Fruit fly (Drosophila melanogaster) whole organism, pupa: Measurements from ENCODE around the gene Max.

Experiments
- CG10348 ChIP-seq: fragments of 200-800 bp; sonication (Bioruptor generic); IDR thresholded peaks from 2 replicates; pipeline ENCODE4 v1.3.6; 2022; ENCODE audit warnings: missing biosample characterization, missing genetic modification characterization
- CG12605 ChIP-seq: fragments of 200-800 bp; sonication (Bioruptor generic); IDR thresholded peaks from 2 replicates; pipeline ENCODE4 v1.3.6; 2022; ENCODE audit warnings: missing biosample characterization, missing genetic modification characterization
- CG13204 ChIP-seq: fragments of 200-800 bp; sonication (Bioruptor generic); optimal IDR thresholded peaks from 2 replicates; lab custom pipeline; 2018; ENCODE audit warnings: missing biosample characterization, mild to moderate bottlenecking, missing genetic modification characterization, moderate library complexity
- CG14655 ChIP-seq: fragments of 200-800 bp; sonication (Bioruptor generic); optimal IDR thresholded peaks from 3 replicates; lab custom pipeline; 2017; ENCODE audit warnings: mild to moderate bottlenecking, missing biosample characterization, missing genetic modification reagents, missing genetic modification characterization
- CG15710 ChIP-seq: fragments of 200-800 bp; sonication (Bioruptor generic); optimal IDR thresholded peaks from 2 replicates; lab custom pipeline; 2018; ENCODE audit warnings: missing biosample characterization, mild to moderate bottlenecking, missing genetic modification characterization, moderate library complexity
- CG17806 ChIP-seq: fragments of 200-800 bp; sonication (Bioruptor generic); optimal IDR thresholded peaks from 2 replicates; lab custom pipeline; 2018; ENCODE audit warnings: missing biosample characterization, mild to moderate bottlenecking, missing genetic modification characterization, moderate library complexity
- CG32121 ChIP-seq: fragments of 200-800 bp; sonication (Bioruptor generic); IDR thresholded peaks from 2 replicates; pipeline ENCODE4 v1.3.6; 2022; ENCODE audit warnings: missing biosample characterization, missing genetic modification characterization
- CG34367 ChIP-seq: fragments of 200-800 bp; sonication (Bioruptor generic); optimal IDR thresholded peaks from 2 replicates; lab custom pipeline; 2018; ENCODE audit warnings: missing biosample characterization, mild to moderate bottlenecking, missing genetic modification characterization
- CG4496 ChIP-seq: fragments of 200-800 bp; sonication (Bioruptor generic); IDR thresholded peaks from 3 replicates; pipeline ENCODE4 v1.3.6; 2022; ENCODE audit warnings: missing biosample characterization, missing genetic modification characterization
- CG8159 ChIP-seq: fragments of 200-800 bp; sonication (Bioruptor generic); optimal IDR thresholded peaks from 3 replicates; lab custom pipeline; 2018; ENCODE audit warnings: missing biosample characterization, mild to moderate bottlenecking, missing genetic modification characterization, moderate library complexity
- CG8301 ChIP-seq: fragments of 200-800 bp; sonication (Bioruptor generic); optimal IDR thresholded peaks from 2 replicates; lab custom pipeline; 2018; ENCODE audit warnings: missing biosample characterization, mild to moderate bottlenecking, missing genetic modification characterization
- CG9948 ChIP-seq: fragments of 200-800 bp; sonication (Bioruptor generic); optimal IDR thresholded peaks from 2 replicates; lab custom pipeline; 2018; ENCODE audit warnings: missing biosample characterization, mild to moderate bottlenecking, missing genetic modification characterization, moderate library complexity
- D1 ChIP-seq: fragments of 200-800 bp; sonication (Bioruptor generic); optimal IDR thresholded peaks from 2 replicates; lab custom pipeline; 2018; ENCODE audit warnings: missing biosample characterization, mild to moderate bottlenecking, missing genetic modification characterization, moderate library complexity
- EcR ChIP-seq: fragments of 200-800 bp; sonication (Bioruptor generic); optimal IDR thresholded peaks from 3 replicates; lab custom pipeline; 2019; ENCODE audit warnings: missing biosample characterization, missing genetic modification characterization, mild to moderate bottlenecking, moderate library complexity, missing genetic modification reagents
- Ets98B ChIP-seq: fragments of 200-800 bp; sonication (Bioruptor generic); IDR thresholded peaks from 2 replicates; pipeline ENCODE4 v1.3.6; 2022; ENCODE audit warnings: missing biosample characterization, missing genetic modification characterization
- Pif1A ChIP-seq: fragments of 200-800 bp; sonication (Bioruptor generic); optimal IDR thresholded peaks from 3 replicates; lab custom pipeline; 2016; ENCODE audit warnings: missing biosample characterization, missing genetic modification characterization
- Pif1B ChIP-seq: fragments of 200-800 bp; sonication (Bioruptor generic); optimal IDR thresholded peaks from 3 replicates; lab custom pipeline; 2016; ENCODE audit warnings: missing biosample characterization, missing genetic modification characterization
- Snoo ChIP-seq: fragments of 200-800 bp; sonication (Bioruptor generic); optimal IDR thresholded peaks from 3 replicates; lab custom pipeline; 2017; ENCODE audit warnings: missing biosample characterization, mild to moderate bottlenecking, missing genetic modification characterization, inconsistent platforms
- fd96Ca ChIP-seq: fragments of 200-800 bp; sonication (Bioruptor generic); IDR thresholded peaks from 3 replicates; pipeline ENCODE4 v1.3.6; 2022; ENCODE audit warnings: missing biosample characterization, missing genetic modification characterization
- gl ChIP-seq: fragments of 200-800 bp; sonication (Bioruptor generic); optimal IDR thresholded peaks from 2 replicates; lab custom pipeline; 2018; ENCODE audit warnings: missing biosample characterization, mild to moderate bottlenecking, missing genetic modification characterization
- rn ChIP-seq: fragments of 200-800 bp; sonication (Bioruptor generic); IDR thresholded peaks from 2 replicates; pipeline ENCODE4 v1.3.6; 2022; ENCODE audit warnings: missing biosample characterization, missing genetic modification characterization

The Max gene

dm6 chr3L:19264141-19264487, at the start of gene Max:
Gene Max (minus strand): TSS chr3L:19264184.
- TF ChIP-seq CG15710 (tag; lab: Kevin White, UChicago) (peak; percentile 64), CG32121 (GFP tag; lab: Robert Waterston, UW) (peak; percentile 68; the same call in 1 of the 2 replicates), CG13204 (GFP tag; lab: Kevin White, UChicago) (no peak), fd96Ca (GFP tag; lab: Robert Waterston, UW) (peak; percentile 48; the same call in 1 of the 3 replicates), EcR (GFP tag; lab: Kevin White, UChicago) (peak; percentile 24), rn (GFP tag; lab: Robert Waterston, UW) (no peak), Pif1B (peak; percentile 20), Pif1A (GFP tag; lab: Kevin White, UChicago) (peak; percentile 15), CG10348 (GFP tag; lab: Robert Waterston, UW) (no peak), CG14655 (peak; percentile 62), CG17806 (peak; percentile 54), Snoo (tag; lab: Kevin White, UChicago) (peak; percentile 2), CG4496 (GFP tag; lab: Robert Waterston, UW) (peak; percentile 85), D1 (no peak), CG8159 (tag; lab: Kevin White, UChicago) (peak; percentile 69), CG12605 (GFP tag; lab: Robert Waterston, UW) (peak; percentile 38; the same call in 1 of the 2 replicates), CG9948 (tag; lab: Kevin White, UChicago) (peak; percentile 40), CG34367 (tag; lab: Kevin White, UChicago) (peak; percentile 40), CG8301 (tag; lab: Kevin White, UChicago) (peak; percentile 46), Ets98B (GFP tag; lab: Robert Waterston, UW) (peak; percentile 72), gl (tag; lab: Kevin White, UChicago) (peak; percentile 7)

dm6 chr3L:19294613-19295299, 30.8 kb upstream of the Max start:
- TF ChIP-seq Ets98B (GFP tag; lab: Robert Waterston, UW) (peak; percentile 33; the same call in 1 of the 2 replicates), CG15710 (tag; lab: Kevin White, UChicago) (no peak), D1 (peak; percentile 36), rn (GFP tag; lab: Robert Waterston, UW) (no peak), CG32121 (GFP tag; lab: Robert Waterston, UW) (peak; percentile 55), Pif1B (peak; percentile 32), CG8301 (tag; lab: Kevin White, UChicago) (peak; percentile 55)

- no peak for TF ChIP-seq gl (tag; lab: Kevin White, UChicago)
Observed at dm6 chr3L:19294235-19294612, 30.2 kb upstream of the Max start, which contains the start of gene fal. Gene fal (plus strand): TSS chr3L:19294564.

DNA sequence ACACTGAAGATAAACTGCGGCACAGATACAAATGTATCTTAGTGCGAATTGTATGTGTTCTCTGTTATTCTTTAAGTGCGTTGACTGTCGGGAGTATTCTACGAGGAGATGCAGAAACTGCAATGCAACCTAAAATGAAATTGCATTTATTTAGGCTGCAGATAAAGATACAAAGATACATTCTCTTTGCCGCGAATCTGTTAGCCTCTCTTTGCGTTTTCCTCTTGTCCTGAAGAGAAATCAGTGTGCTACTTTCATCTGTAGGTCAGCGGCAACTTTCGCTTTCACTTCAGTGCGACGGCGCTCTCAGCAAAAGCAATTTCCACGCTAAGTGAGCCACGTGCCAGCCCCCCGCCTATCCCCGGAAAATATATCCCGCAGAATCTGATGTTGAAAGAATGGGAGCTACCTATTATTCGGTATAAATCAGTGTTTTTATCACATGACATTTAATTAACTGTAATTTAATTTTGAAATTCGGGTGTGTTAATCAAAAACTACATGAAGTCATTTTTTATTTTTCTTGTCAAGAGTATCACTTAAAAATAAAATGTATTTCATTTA, 29.3 kb upstream of the Max start:
- 0 out of 2 replicates have a peak, but pooled peaks have one; percentile 22 for TF ChIP-seq CG12605 (GFP tag; lab: Robert Waterston, UW)
- no peak for TF ChIP-seq D1
- TF ChIP-seq CG13204 (GFP tag; lab: Kevin White, UChicago) = no peak
- no peak for TF ChIP-seq gl (tag; lab: Kevin White, UChicago)
- peak; percentile 67 for TF ChIP-seq EcR (GFP tag; lab: Kevin White, UChicago)
- no peak for TF ChIP-seq CG15710 (tag; lab: Kevin White, UChicago)
- TF ChIP-seq Ets98B (GFP tag; lab: Robert Waterston, UW) = no peak
- no peak; the same call in 1 of the 2 replicates for TF ChIP-seq CG32121 (GFP tag; lab: Robert Waterston, UW)
- no peak for TF ChIP-seq CG4496 (GFP tag; lab: Robert Waterston, UW)
- peak; percentile 10; the same call in 1 of the 3 replicates for TF ChIP-seq fd96Ca (GFP tag; lab: Robert Waterston, UW)
- no peak for TF ChIP-seq Pif1B

- no peak; the same call in 2 of the 3 replicates for TF ChIP-seq CG4496 (GFP tag; lab: Robert Waterston, UW)
- peak; percentile 67 for TF ChIP-seq Pif1A (GFP tag; lab: Kevin White, UChicago)
- TF ChIP-seq Ets98B (GFP tag; lab: Robert Waterston, UW) = peak; percentile 81
- peak; percentile 71; the same call in 1 of the 2 replicates for TF ChIP-seq CG10348 (GFP tag; lab: Robert Waterston, UW)
- peak; percentile 80 for TF ChIP-seq Snoo (tag; lab: Kevin White, UChicago)
- TF ChIP-seq CG12605 (GFP tag; lab: Robert Waterston, UW) = peak; percentile 79
- TF ChIP-seq fd96Ca (GFP tag; lab: Robert Waterston, UW) = peak; percentile 65; the same call in 1 of the 3 replicates
- TF ChIP-seq CG32121 (GFP tag; lab: Robert Waterston, UW) = peak; percentile 91
- peak; percentile 86 for TF ChIP-seq CG15710 (tag; lab: Kevin White, UChicago)
- peak; percentile 95 for TF ChIP-seq CG9948 (tag; lab: Kevin White, UChicago)
- TF ChIP-seq CG8159 (tag; lab: Kevin White, UChicago) = peak; percentile 92
- peak; percentile 89 for TF ChIP-seq CG14655
- peak; percentile 88 for TF ChIP-seq D1
- TF ChIP-seq CG17806 = peak; percentile 87
- peak; percentile 81 for TF ChIP-seq CG8301 (tag; lab: Kevin White, UChicago)
- TF ChIP-seq rn (GFP tag; lab: Robert Waterston, UW) = peak; percentile 86
- TF ChIP-seq EcR (GFP tag; lab: Kevin White, UChicago) = no peak
- peak; percentile 36 for TF ChIP-seq CG13204 (GFP tag; lab: Kevin White, UChicago)
- peak; percentile 70 for TF ChIP-seq gl (tag; lab: Kevin White, UChicago)
- peak; percentile 83 for TF ChIP-seq CG34367 (tag; lab: Kevin White, UChicago)
- peak; percentile 64 for TF ChIP-seq Pif1B
Observed at dm6 chr3L:19292440-19293175, 28.6 kb upstream of the Max start, which contains the start of gene Gbs-76A. Gene Gbs-76A (minus strand): TSS chr3L:19292766.
